Worm (Caenorhabditis elegans) whole organism, early embryonic: Measurements from ENCODE around the gene adh-5.

ENCODE experiments used
- B0310.2 ChIP-seq: sonication (generic microtip); optimal IDR thresholded peaks from 2 replicates; lab custom pipeline; 2016; ENCODE audit warnings: mild to moderate bottlenecking, missing genetic modification characterization, missing compliant biosample characterization
- ama-1 ChIP-seq: fragments of 150-350 bp; optimal IDR thresholded peaks from 2 replicates; lab custom pipeline; 2014
- ets-7 ChIP-seq: sonication (generic microtip); optimal IDR thresholded peaks from 2 replicates; lab custom pipeline; 2016; ENCODE audit warnings: missing genotype, missing genetic modification characterization, missing compliant biosample characterization
- hmbx-1 ChIP-seq: sonication (generic microtip); optimal IDR thresholded peaks from 2 replicates; lab custom pipeline; 2016; ENCODE audit warnings: mild to moderate bottlenecking, missing genetic modification characterization, missing compliant biosample characterization
- scrt-1 ChIP-seq: fragments of 200-800 bp; sonication (Bioruptor generic); IDR thresholded peaks from 2 replicates; pipeline ENCODE4 v1.3.6; 2022; ENCODE audit warnings: missing genetic modification characterization, missing compliant biosample characterization
- sea-1 ChIP-seq: fragments of 200-800 bp; sonication (Bioruptor generic); conservative IDR thresholded peaks from 2 replicates; pipeline ENCODE4 v1.3.6; 2022; ENCODE audit warnings: missing genetic modification characterization, missing compliant biosample characterization

DNA sequence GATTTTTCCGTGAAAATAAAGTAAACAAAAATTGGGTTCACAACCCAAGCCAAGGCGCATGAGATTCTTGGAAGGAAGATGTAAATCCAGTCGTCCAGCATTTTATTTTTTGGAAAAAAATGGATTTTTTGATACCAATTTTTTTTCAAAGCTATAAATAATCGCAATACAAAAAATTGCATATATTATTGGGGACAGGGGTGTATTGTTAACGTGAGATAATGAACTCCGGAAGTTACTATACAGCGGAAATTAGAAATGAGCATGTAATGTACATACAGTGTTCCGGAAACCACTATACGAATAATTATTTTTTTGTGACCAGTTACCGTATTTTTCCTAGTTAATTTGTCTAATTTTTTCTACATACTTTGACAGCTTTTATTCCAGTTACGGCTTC is 27.2 kb upstream of the adh-5 start, which contains the start of gene srj-38:
- no peak for TF ChIP-seq B0310.2
- TF ChIP-seq ets-7: no peak
- no peak for TF ChIP-seq ama-1
- TF ChIP-seq hmbx-1 (tag; lab: Kevin White, UChicago): no peak
- TF ChIP-seq scrt-1 (GFP tag; lab: Robert Waterston, UW): no peak
- TF ChIP-seq sea-1 (GFP tag; lab: Robert Waterston, UW): no peak
